Worm (Caenorhabditis elegans) whole organism, midembryonic: ENCODE results near the gene nhr-99.

ENCODE experiments used
- T22C8.4 ChIP-seq: fragments of 200-800 bp; sonication (Bioruptor generic); IDR thresholded peaks from 2 replicates; pipeline ENCODE4 v1.3.6; 2022; ENCODE audit warnings: missing genetic modification characterization, missing compliant biosample characterization
- cog-1 ChIP-seq: sonication (generic microtip); optimal IDR thresholded peaks from 2 replicates; lab custom pipeline; 2016; ENCODE audit warnings: missing genetic modification characterization, missing compliant biosample characterization
- flt-1 ChIP-seq: fragments of 200-800 bp; sonication (Bioruptor generic); IDR thresholded peaks from 2 replicates; pipeline ENCODE4 v1.3.6; 2022; ENCODE audit warnings: missing genetic modification characterization, missing compliant biosample characterization
- klf-2 ChIP-seq: fragments of 200-800 bp; sonication (Bioruptor generic); conservative IDR thresholded peaks from 2 replicates; pipeline ENCODE4 v1.3.6; 2022; ENCODE audit warnings: missing genetic modification reagents, missing genetic modification characterization, missing compliant biosample characterization
- med-1 ChIP-seq: sonication (generic microtip); optimal IDR thresholded peaks from 2 replicates; lab custom pipeline; 2017; ENCODE audit warnings: missing genetic modification characterization, mild to moderate bottlenecking, missing compliant biosample characterization, antibody characterized with exemption, missing genetic modification reagents; ENCODE audit not compliant: insufficient read depth
- ref-1 ChIP-seq: fragments of 200-800 bp; sonication (Bioruptor generic); conservative IDR thresholded peaks from 2 replicates; pipeline ENCODE4 v1.3.6; 2022; ENCODE audit warnings: missing genetic modification reagents, missing genetic modification characterization, missing compliant biosample characterization
- tab-1 ChIP-seq: fragments of 200-800 bp; sonication (Bioruptor generic); IDR thresholded peaks from 2 replicates; pipeline ENCODE4 v1.3.6; 2022; ENCODE audit warnings: missing genetic modification characterization, missing compliant biosample characterization
- ztf-23 ChIP-seq: fragments of 200-800 bp; sonication (Bioruptor generic); IDR thresholded peaks from 2 replicates; pipeline ENCODE4 v1.3.6; 2022; ENCODE audit warnings: missing genetic modification reagents, missing genetic modification characterization, missing compliant biosample characterization
- ztf-29 ChIP-seq: fragments of 200-800 bp; sonication (Bioruptor generic); IDR thresholded peaks from 2 replicates; pipeline ENCODE4 v1.3.6; 2022; ENCODE audit warnings: missing genetic modification reagents, missing genetic modification characterization, missing compliant biosample characterization

ce11 chrV:491432-491831 is 16.9 kb downstream of the nhr-99 start, which contains the start of gene str-196:
- TF ChIP-seq tab-1 (GFP tag; lab: Robert Waterston, UW), result no peak
- no peak for TF ChIP-seq med-1
- no peak for TF ChIP-seq ztf-23 (GFP tag; lab: Robert Waterston, UW)
- TF ChIP-seq T22C8.4 (GFP tag; lab: Robert Waterston, UW), result no peak
- TF ChIP-seq klf-2 (GFP tag; lab: Robert Waterston, UW), result no peak
- no peak for TF ChIP-seq flt-1 (GFP tag; lab: Robert Waterston, UW)
- TF ChIP-seq ztf-29, result no peak
- no peak for TF ChIP-seq cog-1 (tag; lab: Kevin White, UChicago)
- TF ChIP-seq ref-1 (GFP tag; lab: Robert Waterston, UW), result no peak
